Fruit fly (Drosophila melanogaster): ENCODE data around the gene Pcyt2.

Pcyt2 gene

dm6 chr3L:1586266-1587054, 33.2 kb downstream of the Pcyt2 start (continued):
- TF ChIP-seq CG11398 (GFP tag; optimal IDR thresholded peaks at IDR 0.05) (no peak), Antp (GFP tag; optimal IDR thresholded peaks at IDR 0.05) (no peak), Gug (GFP tag; IDR thresholded peaks at IDR 0.05) (no peak), wek (GFP tag; optimal IDR thresholded peaks at IDR 0.05) (no peak), CG2889 (GFP tag; IDR thresholded peaks at IDR 0.05) (no peak), HHEX (GFP tag; optimal IDR thresholded peaks at IDR 0.05) (peak; percentile 46), gfzf (GFP tag; optimal IDR thresholded peaks at IDR 0.05) (no peak), Mrtf (GFP tag; IDR thresholded peaks at IDR 0.05) (no peak), shn (GFP tag; optimal IDR thresholded peaks at IDR 0.05) (no peak), CG6791 (GFP tag; IDR thresholded peaks at IDR 0.05; ENCODE audit: partially characterized antibody) (peak; percentile 76), CG17328 (GFP tag; IDR thresholded peaks at IDR 0.05) (peak; percentile 24; the same call in 1 of the 2 replicates), CG14014 (GFP tag; IDR thresholded peaks at IDR 0.05) (peak; percentile 33; the same call in 1 of the 2 replicates), fd64A (GFP tag; optimal IDR thresholded peaks at IDR 0.05) (no peak), CG33213 (GFP tag; optimal IDR thresholded peaks at IDR 0.05) (no peak), CG5180 (GFP tag; optimal IDR thresholded peaks at IDR 0.05) (no peak), B-H1 (GFP tag; IDR thresholded peaks at IDR 0.05) (no peak; the same call in 2 of the 3 replicates), CG9727 (GFP tag; optimal IDR thresholded peaks at IDR 0.05) (no peak), insv (GFP tag; optimal IDR thresholded peaks at IDR 0.05) (no peak), tna (GFP tag; IDR thresholded peaks at IDR 0.05; ENCODE audit: partially characterized antibody) (peak; percentile 48; the same call in 1 of the 2 replicates), caup (GFP tag; optimal IDR thresholded peaks at IDR 0.05; ENCODE audit: severe bottlenecking) (peak; percentile 17), gsb (GFP tag; IDR thresholded peaks at IDR 0.05) (no peak), dan (GFP tag; IDR thresholded peaks at IDR 0.05) (no peak), Ets65A (GFP tag) (no peak), grau (tag; optimal IDR thresholded peaks at IDR 0.05) (no peak), Dll (GFP tag; IDR thresholded peaks at IDR 0.05; ENCODE audit: partially characterized antibody) (peak; percentile 70; the same call in 3 of the 4 replicates), CG3407 (GFP tag; optimal IDR thresholded peaks at IDR 0.05) (no peak), Nf-YA (GFP tag; IDR thresholded peaks at IDR 0.05) (no peak), pzg (GFP tag; optimal IDR thresholded peaks at IDR 0.05) (no peak), CG9797 (GFP tag; optimal IDR thresholded peaks at IDR 0.05) (no peak), h (optimal IDR thresholded peaks at IDR 0.05) (no peak), schlank (tag; optimal IDR thresholded peaks at IDR 0.05) (no peak), CG6654 (GFP tag; optimal IDR thresholded peaks at IDR 0.05) (no peak), br (optimal IDR thresholded peaks at IDR 0.05) (no peak), CG17385 (GFP tag; optimal IDR thresholded peaks at IDR 0.05) (no peak), CG10147 (GFP tag; optimal IDR thresholded peaks at IDR 0.05) (no peak), CG4328 (GFP tag; optimal IDR thresholded peaks at IDR 0.05) (no peak), crol (GFP tag; IDR thresholded peaks at IDR 0.05) (peak; percentile 30; the same call in 1 of the 2 replicates), jigr1 (GFP tag; IDR thresholded peaks at IDR 0.05) (no peak), NfI (GFP tag; optimal IDR thresholded peaks at IDR 0.05) (no peak), CG15269 (tag; optimal IDR thresholded peaks at IDR 0.05) (no peak), CG7357 (GFP tag; IDR thresholded peaks at IDR 0.05) (no peak), CG11093 (GFP tag; IDR thresholded peaks at IDR 0.05) (no peak), pb (GFP tag; optimal IDR thresholded peaks at IDR 0.05) (peak; percentile 27), CG15601 (tag; optimal IDR thresholded peaks at IDR 0.05) (no peak), CG3995 (GFP tag; optimal IDR thresholded peaks at IDR 0.05) (no peak), CG2202 (tag; optimal IDR thresholded peaks at IDR 0.05) (no peak), CG31441 (GFP tag; IDR thresholded peaks at IDR 0.05) (no peak), CG13123 (GFP tag; optimal IDR thresholded peaks at IDR 0.05) (no peak), Atf3 (GFP tag; optimal IDR thresholded peaks at IDR 0.05) (no peak), pan (optimal IDR thresholded peaks at IDR 0.05) (no peak), pan (GFP tag; optimal IDR thresholded peaks at IDR 0.05 in 1 of 2, IDR thresholded peaks at IDR 0.05 in 1 of 2) (no peak)

All from whole organism, embryonic.